Fruit fly (Drosophila melanogaster): ENCODE data around the gene Sbds.

Gene Sbds

DNA sequence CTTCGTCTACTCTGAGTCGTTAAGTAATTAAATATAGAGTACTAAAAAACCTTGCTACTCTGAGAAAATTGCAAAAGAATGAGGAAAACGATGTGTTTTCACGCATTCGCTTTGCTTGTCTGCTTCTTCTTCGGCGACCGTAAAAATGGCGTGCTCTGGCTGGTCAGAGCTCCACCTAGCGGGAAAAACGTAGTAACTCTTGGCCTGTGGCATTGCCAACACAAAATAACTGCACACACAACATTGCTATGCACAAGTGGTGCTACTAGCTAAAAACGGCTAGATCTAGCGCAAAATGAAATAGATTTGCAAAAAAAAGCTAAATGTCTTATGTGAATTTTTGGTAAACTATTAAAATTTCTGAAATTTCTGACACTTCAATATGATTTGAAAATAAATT is 5.6 kb upstream of the Sbds start:
- TF ChIP-seq CG6808 (GFP tag; optimal IDR thresholded peaks at IDR 0.05) (no peak), CG6854 (GFP tag; optimal IDR thresholded peaks at IDR 0.05) (peak; percentile 9), CG16779 (tag; optimal IDR thresholded peaks at IDR 0.05) (no peak), Hr38 (GFP tag; optimal IDR thresholded peaks at IDR 0.05) (no peak), fd59A (GFP tag; optimal IDR thresholded peaks at IDR 0.05) (no peak), Ets21C (GFP tag; optimal IDR thresholded peaks at IDR 0.05) (peak; percentile 17), Eip75B (GFP tag; optimal IDR thresholded peaks at IDR 0.05) (peak; percentile 45), Hr39 (GFP tag; optimal IDR thresholded peaks at IDR 0.05) (peak; percentile 58), pdm3 (GFP tag; optimal IDR thresholded peaks at IDR 0.05) (peak; percentile 35), Blimp-1 (GFP tag; optimal IDR thresholded peaks at IDR 0.05) (no peak), CG7368 (GFP tag; optimal IDR thresholded peaks at IDR 0.05) (peak; percentile 25), fkh (GFP tag; optimal IDR thresholded peaks at IDR 0.05) (no peak), salr (GFP tag; optimal IDR thresholded peaks at IDR 0.05) (no peak), net (GFP tag; optimal IDR thresholded peaks at IDR 0.05) (no peak), Eip93F (GFP tag; optimal IDR thresholded peaks at IDR 0.05) (no peak), Sox102F (GFP tag; optimal IDR thresholded peaks at IDR 0.05) (peak; percentile 32), CG6163 (GFP tag; IDR thresholded peaks at IDR 0.05) (peak; percentile 71), CG11762 (GFP tag; optimal IDR thresholded peaks at IDR 0.05; ENCODE audit: insufficient read depth) (no peak), cyc (GFP tag; optimal IDR thresholded peaks at IDR 0.05) (peak; percentile 55), Hr4 (GFP tag; optimal IDR thresholded peaks at IDR 0.05) (peak; percentile 49), CG10631 (GFP tag; optimal IDR thresholded peaks at IDR 0.05) (peak; percentile 22), eg (GFP tag; IDR thresholded peaks at IDR 0.05) (peak; percentile 34; the same call in 2 of the 3 replicates), acj6 (GFP tag; optimal IDR thresholded peaks at IDR 0.05) (peak; percentile 38), ss (GFP tag; optimal IDR thresholded peaks at IDR 0.05) (no peak), CG3919 (GFP tag; optimal IDR thresholded peaks at IDR 0.05) (peak; percentile 63), achi (GFP tag; optimal IDR thresholded peaks at IDR 0.05) (no peak), Smox (GFP tag; optimal IDR thresholded peaks at IDR 0.05) (peak; percentile 51), svp (GFP tag) (peak; percentile 77), CG4318 (GFP tag; optimal IDR thresholded peaks at IDR 0.05) (no peak), CG3032 (tag; optimal IDR thresholded peaks at IDR 0.05) (peak; percentile 43), lz (GFP tag; optimal IDR thresholded peaks at IDR 0.05) (peak; percentile 60), Lpt (GFP tag; optimal IDR thresholded peaks at IDR 0.05) (no peak), CG8319 (GFP tag; optimal IDR thresholded peaks at IDR 0.05) (no peak), Met (GFP tag; optimal IDR thresholded peaks at IDR 0.05) (peak; percentile 64), fd85E (GFP tag; optimal IDR thresholded peaks at IDR 0.05) (no peak), CG10669 (GFP tag; optimal IDR thresholded peaks at IDR 0.05) (no peak), CG34406 (GFP tag; optimal IDR thresholded peaks at IDR 0.05) (no peak), CG6276 (GFP tag; optimal IDR thresholded peaks at IDR 0.05) (no peak), CG32006 (GFP tag; optimal IDR thresholded peaks at IDR 0.05) (peak; percentile 28), dac (GFP tag; optimal IDR thresholded peaks at IDR 0.05) (no peak), Sox15 (GFP tag; optimal IDR thresholded peaks at IDR 0.05) (no peak), topi (GFP tag; optimal IDR thresholded peaks at IDR 0.05) (peak; percentile 37), CG8119 (GFP tag; IDR thresholded peaks at IDR 0.05) (no peak), CG1621 (tag; optimal IDR thresholded peaks at IDR 0.05) (peak; percentile 46), Gug (GFP tag; IDR thresholded peaks at IDR 0.05) (no peak), spab (GFP tag; optimal IDR thresholded peaks at IDR 0.05) (no peak), CG9139 (GFP tag; optimal IDR thresholded peaks at IDR 0.05) (no peak), esn (GFP tag; optimal IDR thresholded peaks at IDR 0.05) (peak; percentile 72), CG11902 (GFP tag; optimal IDR thresholded peaks at IDR 0.05) (no peak), CG11294 (GFP tag; IDR thresholded peaks at IDR 0.05) (no peak), CG31627 (GFP tag; optimal IDR thresholded peaks at IDR 0.05) (peak; percentile 60), CG15336 (GFP tag; IDR thresholded peaks at IDR 0.05) (no peak), Ets96B (tag; optimal IDR thresholded peaks at IDR 0.05) (peak; percentile 33)
